Fruit fly (Drosophila melanogaster): ENCODE results near the gene Mcm10.
A peak's percentile ranks its signal among the peaks of the same experiment; 100 is the strongest.

Gene Mcm10

dm6 chr2L:21163311-21163842 is 16.4 kb upstream of the Mcm10 start, which contains the start of gene Noc2 (continued):
- TF ChIP-seq CG31224 (GFP tag; IDR thresholded peaks at IDR 0.05) (no peak), Vsx1 (GFP tag; optimal IDR thresholded peaks at IDR 0.05) (no peak), CG2120 (GFP tag; optimal IDR thresholded peaks at IDR 0.05) (peak; percentile 58), Dad (GFP tag; optimal IDR thresholded peaks at IDR 0.05) (no peak), H15 (GFP tag; IDR thresholded peaks at IDR 0.05) (peak; percentile 62; the same call in 2 of the 3 replicates), ftz-f1 (GFP tag; optimal IDR thresholded peaks at IDR 0.05) (no peak), gem (tag; optimal IDR thresholded peaks at IDR 0.05) (peak; percentile 65), Side (GFP tag; optimal IDR thresholded peaks at IDR 0.05) (no peak), CG8359 (GFP tag; optimal IDR thresholded peaks at IDR 0.05; ENCODE audit: borderline replicate concordance) (no peak), CHES-1-like (GFP tag; optimal IDR thresholded peaks at IDR 0.05) (peak; percentile 21), HLHmδ (GFP tag; optimal IDR thresholded peaks at IDR 0.05) (no peak), CG13424 (tag; optimal IDR thresholded peaks at IDR 0.05) (peak; percentile 64), az2 (GFP tag; optimal IDR thresholded peaks at IDR 0.05) (peak; percentile 54), gfzf (GFP tag; optimal IDR thresholded peaks at IDR 0.05) (no peak), Atf3 (GFP tag; optimal IDR thresholded peaks at IDR 0.05) (no peak), zfh1 (GFP tag; IDR thresholded peaks at IDR 0.05) (peak; percentile 65; the same call in 2 of the 3 replicates), jing (GFP tag; optimal IDR thresholded peaks at IDR 0.05) (no peak), vfl (GFP tag; optimal IDR thresholded peaks at IDR 0.05) (no peak), Trl (optimal IDR thresholded peaks at IDR 0.05) (no peak), Trl (GFP tag; optimal IDR thresholded peaks at IDR 0.05) (peak; percentile 2), CG13123 (GFP tag; optimal IDR thresholded peaks at IDR 0.05) (no peak), ham (GFP tag; IDR thresholded peaks at IDR 0.05) (no peak), CG17186 (GFP tag; optimal IDR thresholded peaks at IDR 0.05) (no peak), lmd (GFP tag; IDR thresholded peaks at IDR 0.05) (peak; percentile 63), CG6175 (GFP tag; IDR thresholded peaks at IDR 0.05) (no peak), stc (GFP tag; IDR thresholded peaks at IDR 0.05) (no peak), crc (GFP tag; optimal IDR thresholded peaks at IDR 0.05) (no peak), sisA (GFP tag; IDR thresholded peaks at IDR 0.05) (peak; percentile 64), CkIIα-i1 (GFP tag; IDR thresholded peaks at IDR 0.05) (no peak), CG14667 (GFP tag; IDR thresholded peaks at IDR 0.05) (peak; percentile 43), disco-r (GFP tag; optimal IDR thresholded peaks at IDR 0.05) (no peak), sr (GFP tag; IDR thresholded peaks at IDR 0.05) (no peak), pros (GFP tag; optimal IDR thresholded peaks at IDR 0.05) (no peak), CG18476 (GFP tag; optimal IDR thresholded peaks at IDR 0.05) (no peak), dimm (GFP tag; IDR thresholded peaks at IDR 0.05) (no peak), ems (GFP tag; optimal IDR thresholded peaks at IDR 0.05) (peak; percentile 21), unc-4 (GFP tag; IDR thresholded peaks at IDR 0.05; ENCODE audit: partially characterized antibody) (no peak), wdn (GFP tag; IDR thresholded peaks at IDR 0.05) (no peak), CG3838 (GFP tag; optimal IDR thresholded peaks at IDR 0.05) (no peak), CG12391 (tag; optimal IDR thresholded peaks at IDR 0.05) (peak; percentile 60), pum (GFP tag; optimal IDR thresholded peaks at IDR 0.05) (peak; percentile 51), ATbp (GFP tag; optimal IDR thresholded peaks at IDR 0.05) (no peak), Usf (GFP tag; optimal IDR thresholded peaks at IDR 0.05) (peak; percentile 24), fu2 (GFP tag; optimal IDR thresholded peaks at IDR 0.05) (no peak), Dip2 (GFP tag; IDR thresholded peaks at IDR 0.05) (no peak), Pdp1 (GFP tag; optimal IDR thresholded peaks at IDR 0.05) (peak; percentile 11 to 31), Taf1 (GFP tag; IDR thresholded peaks at IDR 0.05) (peak; percentile 14; the same call in 1 of the 2 replicates), CG8765 (GFP tag; IDR thresholded peaks at IDR 0.05) (0 out of 2 replicates have a peak, but pooled peaks have one; percentile 11), slbo (GFP tag; IDR thresholded peaks at IDR 0.05) (peak; percentile 79), fd3F (GFP tag; optimal IDR thresholded peaks at IDR 0.05) (peak; percentile 29), CG7786 (GFP tag; optimal IDR thresholded peaks at IDR 0.05) (no peak), her (GFP tag; optimal IDR thresholded peaks at IDR 0.05) (no peak)
